Fruit fly (Drosophila melanogaster) whole organism, embryonic: ENCODE measurements around the gene CG10638.

Experiments
- Aef1 ChIP-seq: fragments of 200-800 bp; sonication (Bioruptor generic); IDR thresholded peaks from 3 replicates; pipeline ENCODE4 v1.3.6; 2022; ENCODE audit warnings: missing biosample characterization, missing genetic modification characterization
- Atf3 ChIP-seq: fragments of 200-800 bp; sonication (Bioruptor generic); optimal IDR thresholded peaks from 3 replicates; lab custom pipeline; 2016; ENCODE audit warnings: missing biosample characterization, missing genetic modification characterization
- CG1024 ChIP-seq: fragments of 200-800 bp; sonication (Bioruptor generic); IDR thresholded peaks from 2 replicates; pipeline ENCODE4 v1.3.6; 2022; ENCODE audit warnings: missing biosample characterization, missing genetic modification characterization
- CG14667 ChIP-seq: fragments of 200-800 bp; sonication (Bioruptor generic); IDR thresholded peaks from 2 replicates; pipeline ENCODE4 v1.3.6; 2022; ENCODE audit warnings: missing biosample characterization, missing genetic modification characterization
- CG1529 ChIP-seq: fragments of 200-800 bp; sonication (Bioruptor generic); optimal IDR thresholded peaks from 3 replicates; lab custom pipeline; 2018; ENCODE audit warnings: missing biosample characterization, missing genetic modification characterization
- CG15479 ChIP-seq: fragments of 200-800 bp; sonication (Bioruptor generic); optimal IDR thresholded peaks from 3 replicates; lab custom pipeline; 2019; ENCODE audit warnings: missing biosample characterization, mild to moderate bottlenecking, missing genetic modification characterization, moderate library complexity
- CG15514 ChIP-seq: fragments of 200-800 bp; sonication (Bioruptor generic); optimal IDR thresholded peaks from 3 replicates; lab custom pipeline; 2017; ENCODE audit warnings: missing biosample characterization, missing genetic modification characterization, mild to moderate bottlenecking, moderate library complexity, missing genetic modification reagents
- CG1792 ChIP-seq: fragments of 200-800 bp; sonication (Bioruptor generic); optimal IDR thresholded peaks from 2 replicates; lab custom pipeline; 2016; ENCODE audit warnings: missing biosample characterization, missing genetic modification characterization
- CG1832 ChIP-seq: fragments of 200-800 bp; sonication (Bioruptor generic); optimal IDR thresholded peaks from 2 replicates; lab custom pipeline; 2017; ENCODE audit warnings: missing biosample characterization, mild to moderate bottlenecking, missing genetic modification characterization, inconsistent platforms
- CG2202 ChIP-seq: fragments of 200-800 bp; sonication (Bioruptor generic); optimal IDR thresholded peaks from 2 replicates; lab custom pipeline; 2018; ENCODE audit warnings: missing biosample characterization, mild to moderate bottlenecking, missing genetic modification characterization
- CG3407 ChIP-seq: fragments of 200-800 bp; sonication (Bioruptor generic); optimal IDR thresholded peaks from 2 replicates; lab custom pipeline; 2018; ENCODE audit warnings: missing biosample characterization, mild to moderate bottlenecking, missing genetic modification characterization
- CG3995 ChIP-seq: fragments of 200-800 bp; sonication (Bioruptor generic); optimal IDR thresholded peaks from 3 replicates; lab custom pipeline; 2016; ENCODE audit warnings: missing biosample characterization, missing genetic modification characterization
- CG4282 ChIP-seq: fragments of 200-800 bp; sonication (Bioruptor generic); optimal IDR thresholded peaks from 2 replicates; lab custom pipeline; 2016; ENCODE audit warnings: missing biosample characterization, missing genetic modification characterization
- CG4707 ChIP-seq: fragments of 200-800 bp; sonication (Bioruptor generic); optimal IDR thresholded peaks from 2 replicates; lab custom pipeline; 2018; ENCODE audit warnings: missing biosample characterization, mild to moderate bottlenecking, missing genetic modification characterization, moderate library complexity
- CG4820 ChIP-seq: fragments of 200-800 bp; sonication (Bioruptor generic); optimal IDR thresholded peaks from 3 replicates; lab custom pipeline; 2016; ENCODE audit warnings: missing biosample characterization, missing genetic modification characterization
- CG6765 ChIP-seq: fragments of 200-800 bp; sonication (Bioruptor generic); optimal IDR thresholded peaks from 3 replicates; lab custom pipeline; 2017; ENCODE audit warnings: missing biosample characterization, mild to moderate bottlenecking, missing genetic modification characterization
- CG7357 ChIP-seq: fragments of 200-800 bp; sonication (Bioruptor generic); IDR thresholded peaks from 3 replicates; pipeline ENCODE4 v1.3.6; 2022; ENCODE audit warnings: missing biosample characterization, missing genetic modification characterization
- CG7786 ChIP-seq: fragments of 200-800 bp; sonication (Bioruptor generic); optimal IDR thresholded peaks from 2 replicates; lab custom pipeline; 2016; ENCODE audit warnings: missing biosample characterization, missing genetic modification characterization
- CG9609 ChIP-seq: fragments of 200-800 bp; sonication (Bioruptor generic); optimal IDR thresholded peaks from 3 replicates; lab custom pipeline; 2016; ENCODE audit warnings: missing biosample characterization, missing genetic modification characterization
- Dad ChIP-seq: fragments of 200-800 bp; sonication (Bioruptor generic); optimal IDR thresholded peaks from 3 replicates; lab custom pipeline; 2016; ENCODE audit warnings: missing biosample characterization, missing genetic modification characterization
- E2f2 ChIP-seq: fragments of 200-800 bp; sonication (Bioruptor generic); IDR thresholded peaks from 2 replicates; pipeline ENCODE4 v1.3.6; 2022; ENCODE audit warnings: missing biosample characterization, missing genetic modification characterization
- ERR ChIP-seq: fragments of 200-800 bp; sonication (Bioruptor generic); optimal IDR thresholded peaks from 2 replicates; lab custom pipeline; 2016; ENCODE audit warnings: missing biosample characterization, missing genetic modification characterization
- Gsc ChIP-seq: fragments of 200-800 bp; sonication (Bioruptor generic); IDR thresholded peaks from 2 replicates; pipeline ENCODE4 v1.3.6; 2022; ENCODE audit warnings: missing biosample characterization, missing genetic modification characterization
- HHEX ChIP-seq: fragments of 200-800 bp; sonication (Bioruptor generic); optimal IDR thresholded peaks from 3 replicates; lab custom pipeline; 2017; ENCODE audit warnings: missing biosample characterization, mild to moderate bottlenecking, missing genetic modification characterization, missing genetic modification reagents
- HLH3B ChIP-seq: fragments of 200-800 bp; sonication (Bioruptor generic); IDR thresholded peaks from 2 replicates; pipeline ENCODE4 v1.3.6; 2022; ENCODE audit warnings: missing biosample characterization, missing genetic modification characterization
- HLH4C ChIP-seq: fragments of 200-800 bp; sonication (Bioruptor generic); IDR thresholded peaks from 3 replicates; pipeline ENCODE4 v1.3.6; 2022; ENCODE audit warnings: missing biosample characterization, missing genetic modification characterization; ENCODE audit not compliant: partially characterized antibody
- Hmr ChIP-seq: fragments of 200-800 bp; sonication (Bioruptor generic); optimal IDR thresholded peaks from 3 replicates; lab custom pipeline; 2017; ENCODE audit warnings: mild to moderate bottlenecking, missing biosample characterization, missing genetic modification reagents, missing genetic modification characterization
- NC2α ChIP-seq: fragments of 200-800 bp; sonication (Bioruptor generic); optimal IDR thresholded peaks from 2 replicates; lab custom pipeline; 2016; ENCODE audit warnings: missing biosample characterization, missing genetic modification characterization
- NC2β ChIP-seq: fragments of 200-800 bp; sonication (Bioruptor generic); optimal IDR thresholded peaks from 2 replicates; lab custom pipeline; 2016; ENCODE audit warnings: missing biosample characterization, missing genetic modification characterization
- Optix ChIP-seq: fragments of 200-800 bp; sonication (Bioruptor generic); IDR thresholded peaks from 3 replicates; pipeline ENCODE4 v1.3.6; 2022; ENCODE audit warnings: missing biosample characterization, missing genetic modification characterization
- Pdp1 ChIP-seq, 2 experiments: fragments of 200-800 bp; sonication (Bioruptor generic); optimal IDR thresholded peaks; 3 replicates each; lab custom pipeline; 2016; ENCODE audit warnings: missing biosample characterization in 2 of 2, missing genetic modification characterization in 2 of 2, mild to moderate bottlenecking in 1 of 2, moderate library complexity in 1 of 2
- ac ChIP-seq: fragments of 200-800 bp; sonication (Bioruptor generic); optimal IDR thresholded peaks from 3 replicates; lab custom pipeline; 2017; ENCODE audit warnings: missing biosample characterization, mild to moderate bottlenecking, missing genetic modification characterization
- ato ChIP-seq: fragments of 200-800 bp; sonication (Bioruptor generic); IDR thresholded peaks from 2 replicates; pipeline ENCODE4 v1.3.6; 2022; ENCODE audit warnings: missing biosample characterization, missing genetic modification characterization; ENCODE audit not compliant: partially characterized antibody
- btn ChIP-seq: fragments of 200-800 bp; sonication (Bioruptor generic); optimal IDR thresholded peaks from 2 replicates; lab custom pipeline; 2016; ENCODE audit warnings: missing biosample characterization, missing genetic modification characterization
- cad ChIP-seq: fragments of >200 bp; optimal IDR thresholded peaks from 2 replicates; lab custom pipeline; 2017; ENCODE audit warnings: missing biosample characterization, missing genetic modification characterization
- dan ChIP-seq: fragments of 200-800 bp; sonication (Bioruptor generic); IDR thresholded peaks from 2 replicates; pipeline ENCODE4 v1.3.6; 2022; ENCODE audit warnings: missing biosample characterization, missing genetic modification characterization
- dmrt11E ChIP-seq: fragments of 200-800 bp; sonication (Bioruptor generic); optimal IDR thresholded peaks from 3 replicates; lab custom pipeline; 2018; ENCODE audit warnings: missing biosample characterization, mild to moderate bottlenecking, missing genetic modification characterization, moderate library complexity
- en ChIP-seq: fragments of 200-800 bp; sonication (Bioruptor generic); optimal IDR thresholded peaks from 2 replicates; lab custom pipeline; 2016; ENCODE audit warnings: missing biosample characterization, missing genetic modification characterization
- gsb-n ChIP-seq: fragments of 200-800 bp; sonication (Bioruptor generic); optimal IDR thresholded peaks from 3 replicates; lab custom pipeline; 2018; ENCODE audit warnings: missing biosample characterization, mild to moderate bottlenecking, missing genetic modification characterization
- lov ChIP-seq, 2 experiments: fragments of 200-800 bp in 1 of 2; fragments of >200 bp in 1 of 2; sonication (Bioruptor generic) in 1 of 2; IDR thresholded peaks in 1 of 2; optimal IDR thresholded peaks in 1 of 2; 2 replicates in 1 of 2; 3 replicates in 1 of 2; pipeline versions ENCODE4 v1.3.6 to Lab custom; 2017 to 2022; ENCODE audit warnings: missing biosample characterization in 1 of 2, missing genetic modification characterization in 1 of 2
- pnt ChIP-seq: fragments of 200-800 bp; sonication (Bioruptor generic); optimal IDR thresholded peaks from 3 replicates; lab custom pipeline; 2016; ENCODE audit warnings: missing biosample characterization, missing genetic modification characterization
- prd ChIP-seq, 3 experiments: fragments of >200 bp in 2 of 3; fragments of 200-800 bp in 1 of 3; sonication (Bioruptor generic) in 1 of 3; optimal IDR thresholded peaks in 2 of 3; IDR thresholded peaks in 1 of 3; 2 replicates in 2 of 3; 3 replicates in 1 of 3; pipeline versions ENCODE4 v1.3.6 to Lab custom; 2017 to 2022; ENCODE audit warnings: missing biosample characterization in 1 of 3, missing genetic modification characterization in 1 of 3
- ranshi ChIP-seq: fragments of 200-800 bp; sonication (Bioruptor generic); IDR thresholded peaks from 2 replicates; pipeline ENCODE4 v1.3.6; 2022; ENCODE audit warnings: missing biosample characterization, missing genetic modification characterization
- tin ChIP-seq: fragments of 200-800 bp; sonication (Bioruptor generic); optimal IDR thresholded peaks from 3 replicates; lab custom pipeline; 2016; ENCODE audit warnings: missing biosample characterization, missing genetic modification characterization
- tup ChIP-seq: fragments of 200-800 bp; sonication (Bioruptor generic); optimal IDR thresholded peaks from 2 replicates; lab custom pipeline; 2016; ENCODE audit warnings: missing biosample characterization, mild to moderate bottlenecking, missing genetic modification characterization, moderate library complexity
- unpg ChIP-seq: fragments of 200-800 bp; sonication (Bioruptor generic); optimal IDR thresholded peaks from 3 replicates; lab custom pipeline; 2018; ENCODE audit warnings: missing biosample characterization, mild to moderate bottlenecking, missing genetic modification characterization, moderate library complexity
- zen ChIP-seq: fragments of 200-800 bp; sonication (Bioruptor generic); optimal IDR thresholded peaks from 3 replicates; lab custom pipeline; 2018; ENCODE audit warnings: missing biosample characterization, mild to moderate bottlenecking, missing genetic modification characterization, moderate library complexity
- zf30C ChIP-seq: fragments of 200-800 bp; sonication (Bioruptor generic); optimal IDR thresholded peaks from 3 replicates; lab custom pipeline; 2018; ENCODE audit warnings: missing biosample characterization, mild to moderate bottlenecking, missing genetic modification characterization

The CG10638 gene

DNA sequence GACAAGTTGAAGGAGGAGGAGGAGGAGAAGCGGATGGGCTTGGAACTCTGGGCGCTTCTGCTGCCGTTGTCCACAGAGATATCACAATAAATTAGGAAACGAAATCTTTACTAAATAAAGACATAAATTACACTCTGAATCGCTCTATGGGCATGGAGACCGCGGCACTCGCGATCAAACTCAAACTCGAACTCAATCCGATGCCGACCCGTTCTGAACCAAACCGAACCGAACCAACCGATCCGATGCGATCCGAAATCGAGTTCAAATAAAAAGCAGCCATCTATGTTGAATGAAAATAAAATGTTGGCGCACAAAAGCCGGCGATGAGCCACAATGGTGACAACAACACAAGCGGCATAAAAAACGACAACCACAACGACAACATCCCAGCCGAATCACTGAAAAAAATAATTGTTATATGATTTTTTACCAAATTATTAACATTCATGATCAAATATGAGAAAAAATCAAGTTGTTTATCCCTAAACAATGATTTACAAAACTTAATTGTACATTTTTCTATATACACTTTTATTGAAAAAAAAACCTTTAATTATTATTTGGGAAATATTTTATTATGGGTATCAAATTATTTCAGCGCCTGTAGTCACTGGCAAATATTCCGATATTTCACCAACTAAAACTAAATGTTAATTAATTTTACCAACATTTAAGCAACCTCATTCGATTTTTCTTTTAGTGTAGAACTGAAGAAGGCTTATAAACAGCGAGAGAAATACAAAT is 44.0 kb downstream of the CG10638 start (continued):
- TF ChIP-seq CG6765 (GFP tag; lab: Kevin White, UChicago) (peak; percentile 8), CG4820 (GFP tag; lab: Kevin White, UChicago) (peak; percentile 86), Atf3 (GFP tag; lab: Kevin White, UChicago) (peak; percentile 14), pnt (GFP tag; lab: Kevin White, UChicago) (peak; percentile 22), ranshi (GFP tag; lab: Robert Waterston, UW) (0 out of 2 replicates have a peak, but pooled peaks have one; percentile 32), ERR (GFP tag; lab: Kevin White, UChicago) (no peak), CG4282 (GFP tag; lab: Kevin White, UChicago) (no peak), cad (GFP tag; lab: Kevin White, UChicago) (no peak), CG1792 (GFP tag; lab: Kevin White, UChicago) (no peak), CG1024 (GFP tag; lab: Robert Waterston, UW) (0 out of 2 replicates have a peak, but pooled peaks have one; percentile 53), CG9609 (GFP tag; lab: Kevin White, UChicago) (no peak), CG3407 (peak; percentile 69), NC2α (no peak), Pdp1 (GFP tag; optimal IDR thresholded peaks at IDR 0.05; lab: Kevin White, UChicago) (peak; percentile 42 to 54), tin (GFP tag; lab: Kevin White, UChicago) (peak; percentile 78), tup (GFP tag; lab: Kevin White, UChicago) (no peak), zen (tag; lab: Kevin White, UChicago) (peak; percentile 79), CG15514 (GFP tag; lab: Kevin White, UChicago) (no peak), Hmr (GFP tag; lab: Kevin White, UChicago) (peak; percentile 23), Dad (GFP tag; lab: Kevin White, UChicago) (no peak), HLH4C (GFP tag; lab: Robert Waterston, UW) (no peak), CG3995 (no peak), CG7786 (no peak), ac (GFP tag; lab: Kevin White, UChicago) (peak; percentile 53), CG15479 (GFP tag; lab: Kevin White, UChicago) (no peak), prd (optimal IDR thresholded peaks at IDR 0.05; lab: Kevin White, UChicago) (no peak), prd (GFP tag; IDR thresholded peaks at IDR 0.05; lab: Robert Waterston, UW) (peak; percentile 67; the same call in 2 of the 3 replicates), CG1832 (GFP tag; lab: Kevin White, UChicago) (no peak), unpg (GFP tag; lab: Kevin White, UChicago) (peak; percentile 84), zf30C (peak; percentile 59), Aef1 (GFP tag; lab: Robert Waterston, UW) (peak; percentile 28; the same call in 2 of the 3 replicates), CG1529 (peak; percentile 77), lov (optimal IDR thresholded peaks at IDR 0.05; lab: Kevin White, UChicago) (no peak), lov (GFP tag; IDR thresholded peaks at IDR 0.05; lab: Robert Waterston, UW) (0 out of 3 replicates have a peak, but pooled peaks have one; percentile 60), HLH3B (GFP tag; lab: Robert Waterston, UW) (peak; percentile 44; the same call in 1 of the 2 replicates), NC2β (GFP tag; lab: Kevin White, UChicago) (peak; percentile 48), dmrt11E (tag; lab: Kevin White, UChicago) (peak; percentile 97), Gsc (no peak), dan (GFP tag; lab: Robert Waterston, UW) (no peak), gsb-n (tag; lab: Kevin White, UChicago) (peak; percentile 92), HHEX (peak; percentile 68), Optix (no peak), E2f2 (GFP tag; lab: Robert Waterston, UW) (peak; percentile 11; the same call in 1 of the 2 replicates), en (GFP tag; lab: Kevin White, UChicago) (no peak), CG4707 (peak; percentile 47), btn (GFP tag; lab: Kevin White, UChicago) (no peak), CG14667 (0 out of 2 replicates have a peak, but pooled peaks have one; percentile 24), ato (GFP tag; lab: Robert Waterston, UW) (no peak), CG2202 (tag; lab: Kevin White, UChicago) (peak; percentile 85), CG7357 (GFP tag; lab: Robert Waterston, UW) (0 out of 3 replicates have a peak, but pooled peaks have one; percentile 33)
